Fruit fly (Drosophila melanogaster): ENCODE measurements around the gene CG42507.

Gene CG42507

DNA sequence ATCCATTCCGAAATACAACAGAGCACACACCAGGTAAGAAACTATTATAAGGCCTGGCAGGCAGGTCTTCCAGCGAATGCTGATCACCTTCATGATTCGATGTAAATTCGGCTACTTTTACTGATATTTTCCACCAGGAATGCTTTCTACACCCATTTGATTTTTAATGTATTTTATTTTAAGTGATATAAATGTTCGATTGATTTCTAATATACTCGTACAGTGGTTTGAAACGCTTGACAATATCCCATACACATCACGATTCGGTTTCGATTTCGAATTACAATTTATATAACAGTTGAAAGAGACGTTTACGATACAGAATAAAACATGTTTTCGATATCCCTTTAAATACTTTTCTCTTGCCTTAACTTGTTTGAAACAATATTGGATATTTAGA, 11.4 kb upstream of the CG42507 start, which contains the start of gene Mgat4b:
Mgat4b (minus strand) TSS at position 101 of the 400 bp plus-strand sequence.
- TF ChIP-seq fd96Ca (GFP tag; IDR thresholded peaks at IDR 0.05), result no peak
- TF ChIP-seq Snoo (tag; optimal IDR thresholded peaks at IDR 0.05), result no peak
- no peak for TF ChIP-seq CG14655 (GFP tag; optimal IDR thresholded peaks at IDR 0.05)
- TF ChIP-seq CG10348 (GFP tag; IDR thresholded peaks at IDR 0.05), result no peak
- no peak for TF ChIP-seq D1 (tag; optimal IDR thresholded peaks at IDR 0.05)

DNA sequence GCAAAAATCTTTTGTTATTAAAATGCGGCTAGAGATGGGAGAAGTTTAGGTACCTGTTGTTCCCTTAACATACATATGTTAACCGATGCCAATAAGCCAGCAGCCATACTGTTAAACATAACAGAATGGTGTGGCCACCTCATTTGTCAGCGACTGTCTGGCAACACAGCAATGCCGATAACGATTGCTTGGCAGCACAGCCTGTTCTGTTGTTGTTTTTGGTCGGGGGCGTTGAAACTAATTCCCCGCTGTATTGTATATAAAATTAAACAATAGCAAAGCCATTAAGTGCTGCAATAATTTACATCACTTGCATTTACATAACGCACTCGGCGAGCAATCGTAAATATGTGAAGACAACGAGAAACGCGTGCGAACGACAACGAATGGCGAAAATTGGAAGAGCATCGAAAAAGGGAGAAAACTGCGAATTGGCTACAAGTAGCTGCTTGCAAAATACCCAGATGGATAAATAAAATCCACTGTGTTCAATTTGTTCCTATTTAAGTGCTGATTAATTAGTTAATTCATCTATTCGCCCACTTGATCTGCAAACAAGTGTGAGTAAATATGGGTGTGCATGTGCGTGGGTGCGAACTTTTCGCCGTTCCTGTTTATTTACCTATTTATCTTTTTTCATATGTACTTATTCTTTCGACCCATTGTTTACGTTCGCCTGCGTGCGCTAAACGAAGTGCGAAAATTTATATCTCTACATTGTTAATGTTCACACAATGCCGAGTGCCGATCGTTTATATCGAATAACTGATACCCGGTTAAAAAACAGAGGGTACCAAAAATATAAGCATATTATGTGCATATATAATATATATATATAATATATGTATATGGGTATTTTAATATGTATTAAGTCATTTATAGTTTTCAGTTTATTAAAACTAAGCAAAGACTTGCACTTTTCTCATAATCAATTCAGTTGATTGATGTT, 4.3 kb upstream of the CG42507 start, which contains the start of the genes Tsen34 and Mgat4a:
Tsen34 (minus strand) TSS at position 8 of the 949 bp plus-strand sequence.
Mgat4a (plus strand) TSS at position 192 of the 949 bp plus-strand sequence.
- TF ChIP-seq CG14655 (GFP tag; optimal IDR thresholded peaks at IDR 0.05), result no peak
- TF ChIP-seq CG34367 (tag; optimal IDR thresholded peaks at IDR 0.05), result no peak
- no peak for TF ChIP-seq CG8159 (tag; optimal IDR thresholded peaks at IDR 0.05)
- peak; percentile 5 for TF ChIP-seq CG17806 (tag; optimal IDR thresholded peaks at IDR 0.05)
- TF ChIP-seq Pif1B (GFP tag; optimal IDR thresholded peaks at IDR 0.05), result no peak
- TF ChIP-seq CG15710 (tag; optimal IDR thresholded peaks at IDR 0.05), result no peak
- peak; percentile 38 for TF ChIP-seq gl (tag; optimal IDR thresholded peaks at IDR 0.05)
- TF ChIP-seq Ets98B (GFP tag; IDR thresholded peaks at IDR 0.05), result peak; percentile 26
- TF ChIP-seq CG12605 (GFP tag; IDR thresholded peaks at IDR 0.05), result 0 out of 2 replicates have a peak, but pooled peaks have one; percentile 43
- TF ChIP-seq EcR (GFP tag; optimal IDR thresholded peaks at IDR 0.05), result peak; percentile 74

dm6 chr3L:14760949-14761348, 3.2 kb upstream of the CG42507 start, which contains the start of gene Trl:
Trl (minus strand) TSS chr3L:14761049.
- TF ChIP-seq CG10348 (GFP tag; IDR thresholded peaks at IDR 0.05) (no peak), rn (GFP tag; IDR thresholded peaks at IDR 0.05) (no peak), gl (tag; optimal IDR thresholded peaks at IDR 0.05) (no peak), fd96Ca (GFP tag; IDR thresholded peaks at IDR 0.05) (no peak), EcR (GFP tag; optimal IDR thresholded peaks at IDR 0.05) (no peak), CG17806 (tag; optimal IDR thresholded peaks at IDR 0.05) (no peak)

dm6 chr3L:14759984-14760626, 2.3 kb upstream of the CG42507 start:
- TF ChIP-seq rn (GFP tag; IDR thresholded peaks at IDR 0.05), result no peak
- TF ChIP-seq Pif1A (GFP tag; optimal IDR thresholded peaks at IDR 0.05), result peak; percentile 24
- TF ChIP-seq Pif1B (GFP tag; optimal IDR thresholded peaks at IDR 0.05), result no peak
- TF ChIP-seq CG8159 (tag; optimal IDR thresholded peaks at IDR 0.05), result peak; percentile 27
- peak; percentile 7 for TF ChIP-seq Snoo (tag; optimal IDR thresholded peaks at IDR 0.05)
- TF ChIP-seq CG9948 (tag; optimal IDR thresholded peaks at IDR 0.05), result peak; percentile 20
- TF ChIP-seq CG4496 (GFP tag; IDR thresholded peaks at IDR 0.05), result peak; percentile 77; the same call in 1 of the 3 replicates
- no peak; the same call in 1 of the 3 replicates for TF ChIP-seq fd96Ca (GFP tag; IDR thresholded peaks at IDR 0.05)
- 0 out of 2 replicates have a peak, but pooled peaks have one; percentile 47 for TF ChIP-seq CG12605 (GFP tag; IDR thresholded peaks at IDR 0.05)
- no peak for TF ChIP-seq CG14655 (GFP tag; optimal IDR thresholded peaks at IDR 0.05)
- TF ChIP-seq CG32121 (GFP tag; IDR thresholded peaks at IDR 0.05), result peak; percentile 57
- no peak for TF ChIP-seq gl (tag; optimal IDR thresholded peaks at IDR 0.05)
- TF ChIP-seq D1 (tag; optimal IDR thresholded peaks at IDR 0.05), result no peak
- TF ChIP-seq CG17806 (tag; optimal IDR thresholded peaks at IDR 0.05), result peak; percentile 5
- TF ChIP-seq CG10348 (GFP tag; IDR thresholded peaks at IDR 0.05), result no peak
- TF ChIP-seq CG15710 (tag; optimal IDR thresholded peaks at IDR 0.05), result peak; percentile 6
- TF ChIP-seq CG8301 (tag; optimal IDR thresholded peaks at IDR 0.05), result peak; percentile 69
- peak; percentile 60 for TF ChIP-seq Ets98B (GFP tag; IDR thresholded peaks at IDR 0.05)
- no peak for TF ChIP-seq EcR (GFP tag; optimal IDR thresholded peaks at IDR 0.05)
- TF ChIP-seq CG13204 (GFP tag; optimal IDR thresholded peaks at IDR 0.05), result peak; percentile 78
- no peak for TF ChIP-seq CG34367 (tag; optimal IDR thresholded peaks at IDR 0.05)

- TF ChIP-seq CG12605 (GFP tag; IDR thresholded peaks at IDR 0.05) (peak; percentile 99), CG14655 (GFP tag; optimal IDR thresholded peaks at IDR 0.05) (peak; percentile 100), CG4496 (GFP tag; IDR thresholded peaks at IDR 0.05) (peak; percentile 100), CG32121 (GFP tag; IDR thresholded peaks at IDR 0.05) (peak; percentile 100), EcR (GFP tag; optimal IDR thresholded peaks at IDR 0.05) (peak; percentile 52), CG8159 (tag; optimal IDR thresholded peaks at IDR 0.05) (peak; percentile 100), Snoo (tag; optimal IDR thresholded peaks at IDR 0.05) (peak; percentile 100), Pif1B (GFP tag; optimal IDR thresholded peaks at IDR 0.05) (peak; percentile 99), fd96Ca (GFP tag; IDR thresholded peaks at IDR 0.05) (peak; percentile 99), CG8301 (tag; optimal IDR thresholded peaks at IDR 0.05) (peak; percentile 100), CG15710 (tag; optimal IDR thresholded peaks at IDR 0.05) (peak; percentile 100), CG17806 (tag; optimal IDR thresholded peaks at IDR 0.05) (peak; percentile 100), Pif1A (GFP tag; optimal IDR thresholded peaks at IDR 0.05) (peak; percentile 99), rn (GFP tag; IDR thresholded peaks at IDR 0.05) (peak; percentile 99), CG10348 (GFP tag; IDR thresholded peaks at IDR 0.05) (peak; percentile 100), CG9948 (tag; optimal IDR thresholded peaks at IDR 0.05) (peak; percentile 100), CG34367 (tag; optimal IDR thresholded peaks at IDR 0.05) (peak; percentile 100), Ets98B (GFP tag; IDR thresholded peaks at IDR 0.05) (peak; percentile 100), D1 (tag; optimal IDR thresholded peaks at IDR 0.05) (peak; percentile 99), CG13204 (GFP tag; optimal IDR thresholded peaks at IDR 0.05) (peak; percentile 99), gl (tag; optimal IDR thresholded peaks at IDR 0.05) (peak; percentile 98)
These were observed 1.5 kb upstream of the CG42507 start for dm6 chr3L:14759097-14759795.

All from whole organism, pupa.